Worm (Caenorhabditis elegans): ENCODE results near the gene nhr-163.

The nhr-163 gene

DNA sequence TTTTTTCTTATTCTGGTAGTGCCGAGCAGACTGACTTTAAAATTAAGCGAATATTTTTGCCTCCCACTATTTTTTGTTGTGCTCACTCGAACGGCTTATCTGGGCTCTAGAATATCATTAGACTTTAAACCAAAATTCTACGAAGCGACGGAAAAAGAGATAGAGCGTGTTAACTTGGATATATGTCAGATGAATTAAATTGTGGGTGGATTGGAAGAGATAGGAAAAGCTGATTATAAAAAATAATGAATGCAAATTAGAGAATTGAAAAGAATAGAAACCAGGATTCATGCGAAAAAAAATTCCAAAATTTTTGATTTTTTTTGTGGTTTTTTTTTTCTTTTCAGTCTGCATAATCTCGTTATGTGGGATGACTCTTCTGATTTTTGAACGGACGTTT, 35.9 kb upstream of the nhr-163 start, which contains the start of gene F20A1.4:
Gene F20A1.4, minus strand, starts transcription at position 101 of the 400 bp plus-strand sequence.
- TF ChIP-seq chd-7 (tag; optimal IDR thresholded peaks at IDR 0.05) (no peak), B0035.1 (tag; optimal IDR thresholded peaks at IDR 0.05) (no peak), C17E4.6 (GFP tag; IDR thresholded peaks at IDR 0.05) (no peak), ccch-3 (GFP tag; optimal IDR thresholded peaks at IDR 0.05) (no peak), F33H1.4 (GFP tag; IDR thresholded peaks at IDR 0.05) (no peak), F55B11.4 (tag; optimal IDR thresholded peaks at IDR 0.05; ENCODE audit: borderline replicate concordance, insufficient read depth) (no peak), attf-3 (GFP tag; conservative IDR thresholded peaks at IDR 0.05) (no peak), lin-26 (GFP tag; IDR thresholded peaks at IDR 0.05) (no peak), ztf-18 (tag; optimal IDR thresholded peaks at IDR 0.05) (no peak), zfh-2 (GFP tag; conservative IDR thresholded peaks at IDR 0.05) (no peak), lin-54 (GFP tag; optimal IDR thresholded peaks at IDR 0.05) (no peak), ama-1 (optimal IDR thresholded peaks at IDR 0.05) (no peak), ama-1 (GFP tag; optimal IDR thresholded peaks at IDR 0.05) (no peak)

DNA sequence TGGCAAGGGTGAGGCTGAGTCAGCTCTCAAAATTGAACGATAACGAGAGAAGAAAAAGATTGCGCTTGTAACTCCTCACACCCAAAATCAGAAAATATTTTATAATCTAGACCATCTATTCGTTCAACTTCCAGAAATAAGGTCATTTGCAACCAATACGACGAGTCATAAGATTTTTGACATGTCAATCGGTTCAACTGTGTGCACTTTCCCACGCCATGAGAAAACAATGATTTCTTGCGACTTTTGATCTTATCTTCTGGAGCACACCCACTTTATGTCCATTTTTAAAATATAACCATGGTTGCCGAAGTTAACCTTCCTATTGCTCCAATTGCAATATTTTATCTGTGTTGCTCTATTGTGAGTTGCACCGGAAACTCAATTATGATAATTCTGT, 31.2 kb upstream of the nhr-163 start, which contains the start of gene srsx-32:
Gene srsx-32, plus strand, starts transcription at position 301 of the 400 bp plus-strand sequence.
- no peak for TF ChIP-seq gei-17 (GFP tag; optimal IDR thresholded peaks at IDR 0.05)
- no peak for TF ChIP-seq ztf-22 (GFP tag; optimal IDR thresholded peaks at IDR 0.05)
- no peak for TF ChIP-seq hsf-1 (GFP tag; IDR thresholded peaks at IDR 0.05)
- TF ChIP-seq akir-1 (GFP tag; optimal IDR thresholded peaks at IDR 0.05) = no peak
- no peak for TF ChIP-seq Y53G8AR.9 (GFP tag; conservative IDR thresholded peaks at IDR 0.05)
- TF ChIP-seq ztf-28 (GFP tag; IDR thresholded peaks at IDR 0.05) = no peak
- TF ChIP-seq bed-2 (GFP tag; IDR thresholded peaks at IDR 0.05) = no peak
- TF ChIP-seq die-1 (tag; optimal IDR thresholded peaks at IDR 0.05) = no peak
- no peak for TF ChIP-seq let-526 (GFP tag; IDR thresholded peaks at IDR 0.05)
- TF ChIP-seq him-1 (tag; optimal IDR thresholded peaks at IDR 0.05) = no peak
- TF ChIP-seq lsy-27 (tag; optimal IDR thresholded peaks at IDR 0.05; ENCODE audit: borderline replicate concordance, insufficient read depth) = no peak
- no peak for TF ChIP-seq ceh-58 (GFP tag; IDR thresholded peaks at IDR 0.05)

DNA sequence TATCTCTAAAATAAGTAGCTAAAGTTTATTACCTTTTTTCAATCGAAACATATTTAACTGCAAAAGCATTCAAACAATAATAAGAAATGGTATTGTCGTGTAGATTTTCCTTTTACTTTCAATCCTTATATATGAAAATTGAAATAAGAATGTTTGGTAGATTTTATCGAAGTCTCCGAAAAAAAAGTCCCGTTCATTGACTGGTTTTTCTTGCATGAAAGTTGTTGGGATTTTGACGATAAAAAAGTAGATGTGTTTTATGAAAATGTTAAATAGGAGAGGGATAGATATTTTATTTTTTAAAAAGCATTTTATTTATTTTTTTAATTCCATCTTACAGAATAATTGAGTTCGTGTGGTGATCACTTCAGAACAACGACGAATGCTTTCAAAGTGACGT, 30.0 kb upstream of the nhr-163 start, which contains the start of gene C33G8.13:
Gene C33G8.13, minus strand, starts transcription at position 101 of the 400 bp plus-strand sequence.
- TF ChIP-seq hmg-20 (GFP tag; IDR thresholded peaks at IDR 0.05) (no peak), lin-40 (tag; optimal IDR thresholded peaks at IDR 0.05) (no peak), mcd-1 (GFP tag; IDR thresholded peaks at IDR 0.05) (no peak), fkh-3 (tag; optimal IDR thresholded peaks at IDR 0.05) (no peak), egl-44 (GFP tag; IDR thresholded peaks at IDR 0.05) (no peak), snpc-3.4 (tag; optimal IDR thresholded peaks at IDR 0.05) (no peak), egrh-3 (GFP tag; IDR thresholded peaks at IDR 0.05) (no peak), hmg-1.2 (GFP tag; IDR thresholded peaks at IDR 0.05) (no peak), F33H1.4 (GFP tag; IDR thresholded peaks at IDR 0.05) (no peak), Y53F4B.3 (GFP tag; IDR thresholded peaks at IDR 0.05) (no peak), let-526 (GFP tag; IDR thresholded peaks at IDR 0.05) (no peak), F57A8.1 (GFP tag; optimal IDR thresholded peaks at IDR 0.05) (no peak), lsl-1 (GFP tag; optimal IDR thresholded peaks at IDR 0.05) (no peak), rpc-1 (optimal IDR thresholded peaks at IDR 0.05) (no peak), rpc-1 (tag; optimal IDR thresholded peaks at IDR 0.05) (no peak), tbx-9 (tag; optimal IDR thresholded peaks at IDR 0.05; ENCODE audit: borderline replicate concordance) (no peak), nhr-90 (tag; optimal IDR thresholded peaks at IDR 0.05) (no peak), lin-54 (GFP tag; optimal IDR thresholded peaks at IDR 0.05) (no peak), ccch-3 (GFP tag; optimal IDR thresholded peaks at IDR 0.05) (no peak)

All from whole organism, young adult.